Worm (Caenorhabditis elegans): ENCODE data around the gene F41E6.15.
A peak's percentile ranks its signal among the peaks of the same experiment; 100 is the strongest.
"Not testable (repeated sequence)": the region's sequence is repeated elsewhere in the genome, so short reads cannot be mapped to it uniquely, and the experiment has no call there.

F41E6.15 gene

ce11 chrV:8586920-8587319, 15.6 kb downstream of the F41E6.15 start:
- TF ChIP-seq unc-42 (tag; optimal IDR thresholded peaks at IDR 0.05) (no peak), elt-2 (tag; optimal IDR thresholded peaks at IDR 0.05) (peak; percentile 19)

DNA sequence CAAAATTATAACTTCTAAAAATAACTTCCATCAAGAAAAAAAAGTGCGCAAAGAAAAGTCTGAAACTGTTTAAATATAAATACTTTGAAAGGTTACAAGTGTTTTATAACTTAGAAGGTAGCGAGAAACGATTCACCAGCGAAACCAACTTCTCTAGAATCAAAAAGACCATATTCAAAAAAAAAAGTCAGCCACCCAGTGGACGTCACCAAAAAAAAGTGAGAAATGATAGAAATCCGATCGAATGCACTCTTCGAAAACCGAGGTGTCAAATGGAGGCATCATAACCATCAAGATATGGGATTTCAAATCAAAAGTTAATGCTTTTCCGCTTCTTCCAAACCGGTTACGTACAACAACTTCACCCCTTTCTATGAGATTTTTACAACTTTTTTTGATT, 16.1 kb downstream of the F41E6.15 start:
- no peak for TF ChIP-seq hlh-30 (tag; optimal IDR thresholded peaks at IDR 0.05; ENCODE audit: insufficient read depth)
- TF ChIP-seq che-1 (tag; optimal IDR thresholded peaks at IDR 0.05) = no peak
- TF ChIP-seq madf-2 (tag; optimal IDR thresholded peaks at IDR 0.05) = no peak
- no peak for TF ChIP-seq unc-55 (GFP tag; optimal IDR thresholded peaks at IDR 0.05)
- TF ChIP-seq ceh-18 (tag; optimal IDR thresholded peaks at IDR 0.05) = no peak
- no peak for TF ChIP-seq mec-3 (tag; optimal IDR thresholded peaks at IDR 0.05; ENCODE audit: borderline replicate concordance)

ce11 chrV:8580961-8581360, 21.6 kb downstream of the F41E6.15 start, which contains the start of gene C10B5.1:
Gene C10B5.1, plus strand, starts transcription at chrV:8581261.
- TF ChIP-seq hlh-8 (tag; optimal IDR thresholded peaks at IDR 0.05) (no peak), sdc-2 (tag; optimal IDR thresholded peaks at IDR 0.05) (no peak), pag-3 (tag; optimal IDR thresholded peaks at IDR 0.05; ENCODE audit: borderline replicate concordance) (no peak), unc-3 (GFP tag; conservative IDR thresholded peaks at IDR 0.05) (no peak), unc-3 (tag; optimal IDR thresholded peaks at IDR 0.05) (no peak), madf-2 (tag; optimal IDR thresholded peaks at IDR 0.05) (no peak), pat-9 (tag; optimal IDR thresholded peaks at IDR 0.05) (no peak), hlh-13 (GFP tag; optimal IDR thresholded peaks at IDR 0.05) (no peak), sox-2 (GFP tag; IDR thresholded peaks at IDR 0.05) (no peak), nfya-1 (tag; optimal IDR thresholded peaks at IDR 0.05) (no peak), ceh-9 (tag; optimal IDR thresholded peaks at IDR 0.05) (no peak)

ce11 chrV:8574762-8575161, 27.8 kb downstream of the F41E6.15 start, which contains the start of gene F25G6.1:
Gene F25G6.1, plus strand, starts transcription at chrV:8575062.
- not testable (repeated sequence) for TF ChIP-seq nhr-232 (tag; optimal IDR thresholded peaks at IDR 0.05); K09A11.1 (tag; optimal IDR thresholded peaks at IDR 0.05; ENCODE audit: insufficient read depth); hlh-8 (tag; optimal IDR thresholded peaks at IDR 0.05)

DNA sequence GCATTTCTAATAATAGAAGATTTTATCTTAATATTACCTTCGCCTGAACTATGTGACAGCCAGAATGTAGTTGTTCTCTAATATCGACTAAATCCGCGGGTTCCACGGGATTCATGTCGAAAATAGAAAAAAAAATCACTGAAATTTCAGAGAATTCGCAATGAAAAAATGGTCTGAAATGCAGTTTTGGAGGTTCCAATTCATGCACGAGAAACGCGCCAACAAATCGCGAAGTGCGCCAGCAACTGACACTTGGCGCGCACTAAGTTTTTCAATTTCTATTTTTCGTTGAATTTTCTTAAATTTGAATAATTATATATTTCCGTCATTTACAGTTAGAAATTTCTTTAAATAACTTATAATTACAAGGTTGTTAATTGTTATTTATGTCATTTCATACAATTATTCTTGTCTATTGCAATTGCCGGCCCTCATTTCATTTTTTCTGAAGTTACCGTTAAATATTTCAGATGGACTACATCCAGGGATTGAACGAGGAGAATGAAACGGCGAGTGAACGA, 32.6 kb downstream of the F41E6.15 start, which contains the start of the genes F25G6.9 and symk-1:
TSS of gene F25G6.9 (minus strand) at position 160 of the 521 bp plus-strand sequence.
TSS of gene symk-1 (plus strand) at position 471 of the 521 bp plus-strand sequence.
- TF ChIP-seq nfya-1 (tag; optimal IDR thresholded peaks at IDR 0.05) = peak; percentile 40
- no peak for TF ChIP-seq ceh-34 (tag; optimal IDR thresholded peaks at IDR 0.05)
- no peak for TF ChIP-seq dve-1 (tag; optimal IDR thresholded peaks at IDR 0.05)
- TF ChIP-seq pha-4 (tag; optimal IDR thresholded peaks at IDR 0.05) = no peak
- no peak for TF ChIP-seq ceh-19 (GFP tag; optimal IDR thresholded peaks at IDR 0.05)
- TF ChIP-seq ceh-14 (tag; optimal IDR thresholded peaks at IDR 0.05) = peak; percentile 12
- TF ChIP-seq lin-11 (tag; optimal IDR thresholded peaks at IDR 0.05) = no peak

DNA sequence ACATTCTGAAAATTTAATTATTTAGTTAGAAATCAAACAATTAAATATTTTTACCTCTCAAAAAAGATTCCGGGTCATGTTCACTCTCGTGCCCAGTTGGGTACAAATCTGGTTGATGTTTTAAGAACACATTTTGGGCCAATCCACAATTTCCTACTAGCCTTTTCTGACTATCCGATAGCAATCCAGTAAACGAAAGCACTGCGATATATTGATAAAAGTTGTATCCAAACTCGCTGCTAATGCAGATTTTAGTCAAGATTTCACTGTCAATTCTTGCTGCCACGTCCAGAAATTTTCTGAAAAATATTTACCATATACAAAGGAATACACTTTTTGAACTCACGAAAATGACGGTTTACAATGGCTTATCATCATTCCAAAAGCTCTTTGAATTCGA, 33.4 kb downstream of the F41E6.15 start:
- TF ChIP-seq Y22D7AL.16 (tag; optimal IDR thresholded peaks at IDR 0.05) (no peak), ceh-2 (tag; optimal IDR thresholded peaks at IDR 0.05) (no peak), pqm-1 (tag; optimal IDR thresholded peaks at IDR 0.05) (no peak), ceh-24 (tag; optimal IDR thresholded peaks at IDR 0.05) (no peak), nhr-232 (tag; optimal IDR thresholded peaks at IDR 0.05) (no peak), tbx-2 (tag; optimal IDR thresholded peaks at IDR 0.05) (no peak), pag-3 (tag; optimal IDR thresholded peaks at IDR 0.05; ENCODE audit: borderline replicate concordance) (no peak)

Measured in whole organism, late embryonic.